Worm (Caenorhabditis elegans): Measurements from ENCODE around the gene F55A11.4.

The F55A11.4 gene

DNA sequence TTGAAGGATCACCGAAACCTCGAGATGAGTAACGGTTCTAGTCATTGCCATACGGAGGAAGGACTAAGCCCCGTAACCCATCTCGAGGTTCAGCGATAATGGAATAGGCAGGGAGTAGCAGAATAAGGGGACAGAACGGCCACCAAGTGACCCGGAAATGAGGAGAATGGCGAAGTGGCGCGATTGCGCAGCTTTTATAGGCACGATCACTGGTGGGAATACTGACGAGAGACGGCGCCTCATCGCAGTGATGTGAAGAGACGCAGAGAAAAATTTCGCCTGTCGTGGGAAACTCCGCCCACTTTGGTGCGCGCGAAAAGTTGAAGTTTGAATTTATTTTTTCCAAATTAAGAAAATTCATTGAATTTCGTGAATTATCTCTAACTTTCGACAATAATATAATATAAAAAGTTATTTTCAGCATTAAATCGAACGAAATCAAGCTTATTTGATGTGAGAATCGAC, at the start of gene F55A11.4:
Gene F55A11.4 (plus strand): TSS at position 415 of the 465 bp plus-strand sequence.
- TF ChIP-seq C08G9.2 (tag; optimal IDR thresholded peaks at IDR 0.05) = peak; percentile 29
- TF ChIP-seq pros-1 (tag; optimal IDR thresholded peaks at IDR 0.05) = no peak
- TF ChIP-seq pax-1 (tag; optimal IDR thresholded peaks at IDR 0.05) = no peak
- TF ChIP-seq tbx-2 (tag; optimal IDR thresholded peaks at IDR 0.05) = peak; percentile 8

DNA sequence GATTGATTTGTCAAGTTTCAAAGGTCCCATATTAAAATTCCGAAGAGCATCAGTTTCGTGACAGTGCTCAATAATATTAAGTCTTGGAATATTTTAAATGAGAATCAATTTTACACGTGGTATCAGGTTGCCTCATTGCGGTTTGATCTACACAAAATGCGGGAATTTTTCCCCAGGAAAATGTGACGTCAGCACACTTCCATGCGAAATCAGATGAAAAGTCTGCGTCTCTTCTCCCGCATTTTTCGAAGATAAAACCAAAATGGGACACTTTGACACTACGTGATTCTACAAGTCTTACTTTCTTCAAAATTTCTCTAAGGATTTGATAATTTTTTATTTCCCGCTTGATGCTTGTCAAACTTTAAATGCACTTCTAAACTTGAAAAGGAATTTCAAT, 47.4 kb upstream of the F55A11.4 start:
- TF ChIP-seq dmd-4 (tag; optimal IDR thresholded peaks at IDR 0.05; ENCODE audit: borderline replicate concordance) (no peak), che-1 (tag; optimal IDR thresholded peaks at IDR 0.05) (no peak), hlh-30 (tag; optimal IDR thresholded peaks at IDR 0.05; ENCODE audit: insufficient read depth) (no peak), ama-1 (optimal IDR thresholded peaks at IDR 0.05) (no peak), elt-4 (tag; optimal IDR thresholded peaks at IDR 0.05) (no peak), dve-1 (tag; optimal IDR thresholded peaks at IDR 0.05) (no peak), ceh-9 (tag; optimal IDR thresholded peaks at IDR 0.05) (no peak), nhr-232 (tag; optimal IDR thresholded peaks at IDR 0.05) (no peak)

DNA sequence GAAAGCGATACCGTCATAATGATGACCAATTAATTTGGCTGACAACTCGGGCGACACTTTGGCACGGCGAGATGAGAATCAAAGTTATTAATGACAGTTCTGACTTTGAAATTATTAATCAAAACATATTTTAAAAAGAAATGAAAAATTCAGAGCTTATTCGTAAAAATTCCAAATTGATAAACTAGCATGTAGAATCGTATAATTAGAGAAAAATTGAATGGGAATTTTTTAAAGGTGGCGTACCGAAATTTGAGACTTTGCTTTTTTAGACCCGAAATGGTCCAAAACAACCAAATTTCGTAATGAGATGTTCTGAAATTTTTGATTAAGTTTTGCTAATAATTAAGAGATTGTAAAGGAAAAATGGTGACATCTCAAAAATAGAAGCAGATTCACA, 44.3 kb upstream of the F55A11.4 start, which contains the start of gene daf-11:
Gene daf-11 (minus strand): TSS at position 101 of the 400 bp plus-strand sequence.
- TF ChIP-seq mec-3 (tag; optimal IDR thresholded peaks at IDR 0.05; ENCODE audit: borderline replicate concordance) = no peak
- no peak for TF ChIP-seq unc-86 (tag; optimal IDR thresholded peaks at IDR 0.05)
- no peak for TF ChIP-seq nfya-1 (tag; optimal IDR thresholded peaks at IDR 0.05)
- no peak for TF ChIP-seq rnt-1 (tag; optimal IDR thresholded peaks at IDR 0.05)

DNA sequence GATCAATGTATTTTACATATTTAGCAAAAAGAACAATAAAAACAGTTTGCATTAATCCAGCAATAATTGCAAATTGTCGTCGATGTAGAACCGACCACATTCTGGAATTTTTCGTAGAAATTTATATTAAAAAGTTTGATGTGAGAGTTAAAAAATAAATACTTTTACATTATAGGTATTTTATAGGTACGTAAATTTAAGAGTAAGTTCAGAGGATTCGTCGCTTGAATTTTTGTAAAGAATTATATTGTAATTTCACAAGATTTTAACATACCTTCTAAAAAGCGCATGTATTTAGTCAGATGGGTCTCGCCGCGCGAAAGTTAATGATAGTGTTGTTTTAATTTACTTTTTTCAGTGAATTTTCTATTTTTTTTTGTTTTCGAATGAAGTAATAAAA, 40.2 kb upstream of the F55A11.4 start, which contains the start of gene rhr-2:
Gene rhr-2 (minus strand): TSS at position 101 of the 400 bp plus-strand sequence.
- TF ChIP-seq hlh-13 (GFP tag; optimal IDR thresholded peaks at IDR 0.05) (no peak), sdc-2 (tag; optimal IDR thresholded peaks at IDR 0.05) (no peak), fkh-10 (GFP tag; optimal IDR thresholded peaks at IDR 0.05) (no peak), ceh-18 (tag; optimal IDR thresholded peaks at IDR 0.05) (no peak), pat-9 (tag; optimal IDR thresholded peaks at IDR 0.05) (no peak), unc-42 (tag; optimal IDR thresholded peaks at IDR 0.05) (no peak), che-1 (tag; optimal IDR thresholded peaks at IDR 0.05) (no peak), lim-6 (tag; optimal IDR thresholded peaks at IDR 0.05) (no peak), zip-5 (tag; optimal IDR thresholded peaks at IDR 0.05) (no peak), unc-55 (GFP tag; optimal IDR thresholded peaks at IDR 0.05) (no peak), dve-1 (tag; optimal IDR thresholded peaks at IDR 0.05) (no peak), ceh-22 (tag; optimal IDR thresholded peaks at IDR 0.05) (no peak), ama-1 (optimal IDR thresholded peaks at IDR 0.05) (no peak), hlh-6 (tag; optimal IDR thresholded peaks at IDR 0.05) (no peak), dmd-4 (tag; optimal IDR thresholded peaks at IDR 0.05; ENCODE audit: borderline replicate concordance) (no peak), fax-1 (tag; optimal IDR thresholded peaks at IDR 0.05) (no peak), hlh-15 (tag; optimal IDR thresholded peaks at IDR 0.05) (no peak), pax-1 (tag; optimal IDR thresholded peaks at IDR 0.05) (no peak), madf-2 (tag; optimal IDR thresholded peaks at IDR 0.05) (no peak), sox-4 (tag; optimal IDR thresholded peaks at IDR 0.05) (no peak)

DNA sequence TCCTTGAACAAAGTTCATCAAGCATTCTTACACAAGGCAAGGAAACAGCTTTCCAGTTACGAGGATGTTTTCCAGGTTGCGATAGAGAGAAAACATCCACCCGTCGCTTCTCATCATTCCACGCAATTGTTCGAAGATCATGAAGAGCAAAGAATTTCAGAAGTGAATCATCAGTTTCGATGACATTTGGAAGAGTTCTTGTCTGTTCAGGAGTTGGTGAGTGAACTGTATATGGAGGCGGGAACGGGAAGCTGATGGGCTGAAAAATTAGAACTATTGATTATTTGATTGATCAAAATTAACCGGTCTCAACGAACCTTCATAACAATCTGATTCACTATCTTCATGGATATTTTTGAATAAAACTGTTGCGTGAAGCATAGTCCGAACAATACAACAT, 38.2 kb upstream of the F55A11.4 start:
- TF ChIP-seq ref-2 (tag; optimal IDR thresholded peaks at IDR 0.05) = no peak
- TF ChIP-seq syd-9 (tag; optimal IDR thresholded peaks at IDR 0.05) = no peak
- TF ChIP-seq K09A11.1 (tag; optimal IDR thresholded peaks at IDR 0.05; ENCODE audit: insufficient read depth) = no peak
- no peak for TF ChIP-seq dmd-4 (tag; optimal IDR thresholded peaks at IDR 0.05; ENCODE audit: borderline replicate concordance)
- TF ChIP-seq sdc-2 (tag; optimal IDR thresholded peaks at IDR 0.05) = no peak
- no peak for TF ChIP-seq C38D4.7 (GFP tag; optimal IDR thresholded peaks at IDR 0.05)
- TF ChIP-seq ceh-45 (GFP tag; IDR thresholded peaks at IDR 0.05) = no peak

Data from whole organism, late embryonic.